Worm (Caenorhabditis elegans) whole organism, L1 larva: ENCODE measurements around the gene K12H4.7.

Experiments
- C16A3.4 ChIP-seq: fragments of 150-350 bp; optimal IDR thresholded peaks from 2 replicates; lab custom pipeline; 2014; ENCODE audit warnings: missing biosample characterization, missing genetic modification characterization
- F16B12.6 ChIP-seq: fragments of 150-350 bp; optimal IDR thresholded peaks from 2 replicates; lab custom pipeline; 2014; ENCODE audit warnings: missing biosample characterization, missing genetic modification characterization
- aha-1 ChIP-seq: fragments of 150-350 bp; optimal IDR thresholded peaks from 2 replicates; lab custom pipeline; 2014; ENCODE audit warnings: missing biosample characterization, missing genetic modification characterization
- aly-2 ChIP-seq: fragments of 150-350 bp; optimal IDR thresholded peaks from 2 replicates; lab custom pipeline; 2014; ENCODE audit warnings: missing biosample characterization, missing genetic modification characterization
- ama-1 ChIP-seq: fragments of 150-350 bp; optimal IDR thresholded peaks from 2 replicates; lab custom pipeline; 2014
- ceh-63 ChIP-seq: fragments of 200-800 bp; sonication (Bioruptor generic); optimal IDR thresholded peaks from 2 replicates; lab custom pipeline; 2018; ENCODE audit warnings: mild to moderate bottlenecking, missing genetic modification characterization, missing compliant biosample characterization
- ceh-88 ChIP-seq: fragments of 200-800 bp; sonication (Bioruptor generic); IDR thresholded peaks from 2 replicates; pipeline ENCODE4 v1.3.6; 2022; ENCODE audit warnings: missing genetic modification characterization, missing compliant biosample characterization
- ceh-90 ChIP-seq: sonication (generic microtip); optimal IDR thresholded peaks from 2 replicates; lab custom pipeline; 2016; ENCODE audit warnings: missing genetic modification characterization, missing compliant biosample characterization
- dpl-1 ChIP-seq, 3 experiments: fragments of 150-350 bp in 2 of 3; sonication (generic microtip) in 1 of 3; optimal IDR thresholded peaks; 2 replicates each; lab custom pipeline; 2014 to 2017; ENCODE audit warnings: missing biosample characterization in 3 of 3, missing genetic modification characterization in 3 of 3, missing genetic modification reagents in 3 of 3
- dsc-1 ChIP-seq: sonication (generic microtip); optimal IDR thresholded peaks from 2 replicates; lab custom pipeline; 2016; ENCODE audit warnings: mild to moderate bottlenecking, missing genetic modification characterization, missing compliant biosample characterization
- efl-3 ChIP-seq: fragments of 200-800 bp; sonication (Bioruptor generic); optimal IDR thresholded peaks from 2 replicates; lab custom pipeline; 2018; ENCODE audit warnings: mild to moderate bottlenecking, missing genetic modification characterization, missing compliant biosample characterization
- egl-27 ChIP-seq, 2 experiments: fragments of 150-350 bp in 1 of 2; sonication (generic microtip); optimal IDR thresholded peaks; 3 replicates each; lab custom pipeline; 2017 to 2018; ENCODE audit warnings: missing biosample characterization in 2 of 2, missing genetic modification characterization in 2 of 2, missing genetic modification reagents in 2 of 2
- elt-2 ChIP-seq: sonication (generic microtip); optimal IDR thresholded peaks from 2 replicates; lab custom pipeline; 2016; ENCODE audit warnings: missing genetic modification characterization, mild to moderate bottlenecking, inconsistent platforms, missing compliant biosample characterization, missing genetic modification reagents
- fkh-4 ChIP-seq: sonication (generic microtip); optimal IDR thresholded peaks from 2 replicates; lab custom pipeline; 2016; ENCODE audit warnings: missing compliant biosample characterization, missing genetic modification characterization, borderline replicate concordance
- fkh-8 ChIP-seq: sonication (generic microtip); optimal IDR thresholded peaks from 2 replicates; lab custom pipeline; 2016; ENCODE audit warnings: mild to moderate bottlenecking, missing genetic modification characterization, missing compliant biosample characterization
- fos-1 ChIP-seq: fragments of 150-350 bp; optimal IDR thresholded peaks from 2 replicates; lab custom pipeline; 2014; ENCODE audit warnings: missing biosample characterization, missing genetic modification characterization
- grh-1 ChIP-seq: fragments of 200-800 bp; sonication (Bioruptor generic); IDR thresholded peaks from 2 replicates; pipeline ENCODE4 v1.3.6; 2022; ENCODE audit warnings: missing genetic modification reagents, missing genetic modification characterization, missing compliant biosample characterization
- hlh-17 ChIP-seq: fragments of 200-800 bp; sonication (Bioruptor generic); optimal IDR thresholded peaks from 2 replicates; lab custom pipeline; 2018; ENCODE audit warnings: missing genetic modification characterization, mild to moderate bottlenecking, missing compliant biosample characterization, moderate library complexity, borderline replicate concordance
- hlh-4 ChIP-seq: sonication (generic microtip); optimal IDR thresholded peaks from 2 replicates; lab custom pipeline; 2016; ENCODE audit warnings: mild to moderate bottlenecking, missing genetic modification characterization, missing compliant biosample characterization
- lin-14 ChIP-seq: fragments of 200-800 bp; sonication (Bioruptor generic); optimal IDR thresholded peaks from 2 replicates; lab custom pipeline; 2018; ENCODE audit warnings: mild to moderate bottlenecking, missing genetic modification characterization, moderate library complexity, missing compliant biosample characterization
- lir-3 ChIP-seq: sonication (generic microtip); optimal IDR thresholded peaks from 2 replicates; lab custom pipeline; 2016; ENCODE audit warnings: mild to moderate bottlenecking, missing genetic modification characterization, moderate library complexity, missing compliant biosample characterization; ENCODE audit not compliant: poor library complexity
- lsy-2 ChIP-seq, 2 experiments: fragments of 150-350 bp; optimal IDR thresholded peaks; 2 replicates each; lab custom pipeline; 2014; ENCODE audit warnings: missing biosample characterization in 2 of 2, missing genetic modification characterization in 2 of 2
- mab-9 ChIP-seq: fragments of 200-800 bp; sonication (Bioruptor generic); IDR thresholded peaks from 2 replicates; pipeline ENCODE4 v1.3.6; 2022; ENCODE audit warnings: missing genetic modification reagents, missing genetic modification characterization, missing compliant biosample characterization
- mef-2 ChIP-seq: fragments of 150-350 bp; optimal IDR thresholded peaks from 2 replicates; lab custom pipeline; 2014; ENCODE audit warnings: missing biosample characterization, missing genetic modification characterization
- mep-1 ChIP-seq: fragments of 150-350 bp; optimal IDR thresholded peaks from 2 replicates; lab custom pipeline; 2014; ENCODE audit warnings: missing biosample characterization, missing genetic modification characterization
- nhr-11 ChIP-seq: fragments of 150-350 bp; optimal IDR thresholded peaks from 2 replicates; lab custom pipeline; 2014; ENCODE audit warnings: missing biosample characterization, missing genetic modification characterization
- nhr-12 ChIP-seq: sonication (generic microtip); optimal IDR thresholded peaks from 2 replicates; lab custom pipeline; 2017; ENCODE audit warnings: missing biosample characterization, missing genetic modification characterization
- nhr-20 ChIP-seq: sonication (generic microtip); optimal IDR thresholded peaks from 2 replicates; lab custom pipeline; 2016; ENCODE audit warnings: mild to moderate bottlenecking, missing genetic modification characterization, missing compliant biosample characterization
- nhr-237 ChIP-seq: fragments of 150-350 bp; optimal IDR thresholded peaks from 2 replicates; lab custom pipeline; 2014; ENCODE audit warnings: missing biosample characterization, missing genetic modification characterization
- nhr-28 ChIP-seq: fragments of 150-350 bp; optimal IDR thresholded peaks from 2 replicates; lab custom pipeline; 2014; ENCODE audit warnings: missing biosample characterization, missing genetic modification characterization
- nhr-47 ChIP-seq: sonication (generic microtip); optimal IDR thresholded peaks from 2 replicates; lab custom pipeline; 2016; ENCODE audit warnings: mild to moderate bottlenecking, missing genetic modification characterization, moderate library complexity, missing compliant biosample characterization
- nhr-71 ChIP-seq: sonication (generic microtip); optimal IDR thresholded peaks from 2 replicates; lab custom pipeline; 2016; ENCODE audit warnings: mild to moderate bottlenecking, missing genetic modification characterization, moderate library complexity, missing compliant biosample characterization
- nhr-76 ChIP-seq: sonication (generic microtip); optimal IDR thresholded peaks from 2 replicates; lab custom pipeline; 2017; ENCODE audit warnings: missing biosample characterization, missing genetic modification characterization
- nhr-77 ChIP-seq: fragments of 150-350 bp; optimal IDR thresholded peaks from 2 replicates; lab custom pipeline; 2014; ENCODE audit warnings: missing biosample characterization, missing genetic modification characterization
- pag-3 ChIP-seq: sonication (generic microtip); optimal IDR thresholded peaks from 2 replicates; lab custom pipeline; 2017; ENCODE audit warnings: missing genetic modification characterization, mild to moderate bottlenecking, missing compliant biosample characterization, antibody characterized with exemption, borderline replicate concordance; ENCODE audit not compliant: insufficient read depth
- pax-3 ChIP-seq: fragments of 200-800 bp; sonication (Bioruptor generic); optimal IDR thresholded peaks from 2 replicates; lab custom pipeline; 2018; ENCODE audit warnings: mild to moderate bottlenecking, missing genetic modification characterization, moderate library complexity, missing compliant biosample characterization
- pqm-1 ChIP-seq: sonication (generic microtip); optimal IDR thresholded peaks from 3 replicates; lab custom pipeline; 2017; ENCODE audit warnings: missing biosample characterization, missing genetic modification characterization
- rnt-1 ChIP-seq: sonication (generic microtip); optimal IDR thresholded peaks from 2 replicates; lab custom pipeline; 2016; ENCODE audit warnings: mild to moderate bottlenecking, missing genetic modification characterization, moderate library complexity, missing compliant biosample characterization
- sptf-1 ChIP-seq: fragments of 150-350 bp; optimal IDR thresholded peaks from 2 replicates; lab custom pipeline; 2014; ENCODE audit warnings: missing biosample characterization, missing genetic modification characterization
- sup-37 ChIP-seq: fragments of 200-800 bp; sonication (Bioruptor generic); optimal IDR thresholded peaks from 2 replicates; lab custom pipeline; 2018; ENCODE audit warnings: mild to moderate bottlenecking, missing genetic modification characterization, missing compliant biosample characterization
- tbx-2 ChIP-seq: sonication (generic microtip); optimal IDR thresholded peaks from 2 replicates; lab custom pipeline; 2016; ENCODE audit warnings: missing genetic modification characterization, missing compliant biosample characterization
- tlp-1 ChIP-seq: fragments of 150-350 bp; optimal IDR thresholded peaks from 2 replicates; lab custom pipeline; 2014; ENCODE audit warnings: missing biosample characterization, missing genetic modification characterization
- unc-62 ChIP-seq: fragments of 150-350 bp; optimal IDR thresholded peaks from 2 replicates; lab custom pipeline; 2014; ENCODE audit warnings: missing biosample characterization, missing genetic modification reagents, missing genetic modification characterization
- unc-86 ChIP-seq: sonication (generic microtip); optimal IDR thresholded peaks from 2 replicates; lab custom pipeline; 2016; ENCODE audit warnings: missing genetic modification characterization, missing compliant biosample characterization
- unc-98 ChIP-seq: fragments of 200-800 bp; sonication (Bioruptor generic); IDR thresholded peaks from 2 replicates; pipeline ENCODE4 v1.3.6; 2022; ENCODE audit warnings: missing genetic modification characterization, missing compliant biosample characterization
- vab-15 ChIP-seq: sonication (generic microtip); optimal IDR thresholded peaks from 2 replicates; lab custom pipeline; 2017; ENCODE audit warnings: missing genotype, mild to moderate bottlenecking, missing genetic modification characterization, missing compliant biosample characterization
- xbp-1 ChIP-seq: sonication (generic microtip); optimal IDR thresholded peaks from 2 replicates; lab custom pipeline; 2016; ENCODE audit warnings: missing genetic modification characterization, missing compliant biosample characterization
- ztf-11 ChIP-seq, 2 experiments: sonication (generic microtip); optimal IDR thresholded peaks; 2 replicates each; lab custom pipeline; 2016 to 2017; ENCODE audit warnings: missing genetic modification characterization in 2 of 2, missing biosample characterization in 1 of 2, missing compliant biosample characterization in 1 of 2
- ztf-4 ChIP-seq: fragments of 150-350 bp; optimal IDR thresholded peaks from 2 replicates; lab custom pipeline; 2014; ENCODE audit warnings: missing biosample characterization, missing genetic modification characterization

The K12H4.7 gene

DNA sequence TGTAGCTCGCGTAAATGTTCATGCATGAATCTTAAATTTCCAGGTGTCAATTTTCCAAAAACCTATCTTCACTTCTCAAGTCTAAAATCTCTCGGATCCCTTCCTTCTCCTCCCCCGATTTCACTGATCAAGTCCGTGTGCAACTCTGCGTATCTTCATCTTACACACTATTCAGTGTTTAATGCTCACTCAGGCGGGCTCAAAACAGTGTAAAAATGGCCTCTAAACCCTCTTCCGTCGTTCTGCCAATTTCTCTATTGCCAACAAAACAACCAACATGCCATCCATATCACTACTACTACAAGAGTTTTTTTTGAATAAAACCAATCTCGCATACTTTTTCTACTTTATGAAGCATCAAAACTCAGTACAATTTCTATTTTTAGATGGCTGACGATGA, 28.8 kb downstream of the K12H4.7 start, which contains the start of gene F44B9.2:
Gene F44B9.2 (plus strand): TSS at position 387 of the 400 bp plus-strand sequence.
- TF ChIP-seq lsy-2 (tag; optimal IDR thresholded peaks at IDR 0.05; lab: Kevin White, UChicago) (no peak), vab-15 (tag; lab: Kevin White, UChicago) (no peak), C16A3.4 (tag; lab: Kevin White, UChicago) (no peak), dsc-1 (tag; lab: Kevin White, UChicago) (peak; percentile 53), ceh-90 (tag; lab: Kevin White, UChicago) (no peak), mab-9 (GFP tag; lab: Robert Waterston, UW) (no peak), elt-2 (tag; lab: Kevin White, UChicago) (no peak), hlh-17 (GFP tag; lab: Kevin White, UChicago) (no peak), aha-1 (tag; lab: Kevin White, UChicago) (no peak), fkh-4 (tag; lab: Kevin White, UChicago) (no peak), nhr-71 (tag; lab: Kevin White, UChicago) (no peak), mef-2 (tag; lab: Kevin White, UChicago) (no peak), nhr-20 (tag; lab: Kevin White, UChicago) (no peak), fos-1 (no peak), grh-1 (no peak), fkh-8 (tag; lab: Kevin White, UChicago) (no peak), rnt-1 (tag; lab: Kevin White, UChicago) (peak; percentile 26), pag-3 (peak; percentile 86), lir-3 (tag; lab: Kevin White, UChicago) (no peak), unc-62 (no peak), lin-14 (peak; percentile 61), sup-37 (GFP tag; lab: Kevin White, UChicago) (no peak), nhr-47 (tag; lab: Kevin White, UChicago) (no peak), egl-27 (tag; optimal IDR thresholded peaks at IDR 0.05; lab: Kevin White, UChicago) (no peak), unc-86 (tag; lab: Kevin White, UChicago) (no peak), ceh-63 (no peak), tbx-2 (no peak), ztf-11 (tag; optimal IDR thresholded peaks at IDR 0.05; lab: Kevin White, UChicago) (no peak), nhr-11 (no peak), F16B12.6 (tag; lab: Kevin White, UChicago) (no peak)

DNA sequence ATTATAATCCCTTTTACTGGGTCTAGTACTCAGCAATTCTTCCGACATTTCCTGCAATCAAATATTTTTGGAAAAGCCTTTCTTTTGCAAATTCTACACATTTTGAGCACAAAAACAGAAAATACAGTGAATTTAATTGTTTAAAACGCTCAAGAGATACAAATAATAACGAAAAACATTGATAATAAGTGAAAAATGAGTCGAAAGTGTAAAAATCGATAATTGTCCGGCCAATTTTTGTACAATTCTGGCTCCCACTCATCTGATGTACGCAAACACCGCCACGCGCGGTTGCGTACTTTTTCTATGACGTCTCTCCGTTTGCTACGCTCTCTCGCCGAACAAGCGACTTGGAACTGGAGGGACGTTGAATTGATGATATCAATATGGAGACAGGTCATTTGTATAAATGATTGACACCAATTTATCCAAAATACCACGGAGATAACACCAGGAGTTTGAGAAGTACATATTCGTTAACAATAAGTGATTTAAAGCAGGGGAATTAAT, 30.0 kb downstream of the K12H4.7 start, which contains the start of gene lin-36:
Gene lin-36 (minus strand): TSS at position 51 of the 510 bp plus-strand sequence.
- TF ChIP-seq egl-27 (tag; optimal IDR thresholded peaks at IDR 0.05; lab: Kevin White, UChicago) (peak in 1 of 2 experiments; percentile 6), efl-3 (GFP tag; lab: Kevin White, UChicago) (no peak), unc-98 (GFP tag; lab: Robert Waterston, UW) (no peak), mab-9 (GFP tag; lab: Robert Waterston, UW) (peak; percentile 52; the same call in 1 of the 2 replicates), pax-3 (peak; percentile 9), lin-14 (peak; percentile 90), unc-86 (tag; lab: Kevin White, UChicago) (peak; percentile 84), xbp-1 (tag; lab: Kevin White, UChicago) (peak; percentile 79), pqm-1 (tag; lab: Kevin White, UChicago) (no peak), vab-15 (tag; lab: Kevin White, UChicago) (peak; percentile 64), nhr-28 (tag; lab: Kevin White, UChicago) (no peak), aly-2 (tag; lab: Kevin White, UChicago) (no peak), ama-1 (lab: Kevin White, UChicago) (no peak), mep-1 (peak; percentile 94), nhr-47 (tag; lab: Kevin White, UChicago) (peak; percentile 86), fkh-4 (tag; lab: Kevin White, UChicago) (no peak), tbx-2 (peak; percentile 91), F16B12.6 (tag; lab: Kevin White, UChicago) (peak; percentile 99), elt-2 (tag; lab: Kevin White, UChicago) (peak; percentile 32), lir-3 (tag; lab: Kevin White, UChicago) (peak; percentile 69), nhr-77 (tag; lab: Kevin White, UChicago) (peak; percentile 62), dpl-1 (GFP tag; optimal IDR thresholded peaks at IDR 0.05; lab: Kevin White, UChicago) (peak; percentile 78 to 88 (median 88)), hlh-4 (tag; lab: Kevin White, UChicago) (no peak), nhr-237 (tag; lab: Kevin White, UChicago) (no peak), nhr-12 (tag; lab: Kevin White, UChicago) (no peak), tlp-1 (no peak), ceh-88 (GFP tag; lab: Robert Waterston, UW) (peak; percentile 19; the same call in 1 of the 2 replicates), sptf-1 (tag; lab: Kevin White, UChicago) (no peak), ztf-4 (tag; lab: Kevin White, UChicago) (peak; percentile 62), lsy-2 (tag; optimal IDR thresholded peaks at IDR 0.05; lab: Kevin White, UChicago) (peak; percentile 88 to 91), nhr-76 (no peak)
